Fruit fly (Drosophila melanogaster): ENCODE measurements around the gene CG32277.
A peak's percentile ranks its signal among the peaks of the same experiment; 100 is the strongest.

CG32277 gene

DNA sequence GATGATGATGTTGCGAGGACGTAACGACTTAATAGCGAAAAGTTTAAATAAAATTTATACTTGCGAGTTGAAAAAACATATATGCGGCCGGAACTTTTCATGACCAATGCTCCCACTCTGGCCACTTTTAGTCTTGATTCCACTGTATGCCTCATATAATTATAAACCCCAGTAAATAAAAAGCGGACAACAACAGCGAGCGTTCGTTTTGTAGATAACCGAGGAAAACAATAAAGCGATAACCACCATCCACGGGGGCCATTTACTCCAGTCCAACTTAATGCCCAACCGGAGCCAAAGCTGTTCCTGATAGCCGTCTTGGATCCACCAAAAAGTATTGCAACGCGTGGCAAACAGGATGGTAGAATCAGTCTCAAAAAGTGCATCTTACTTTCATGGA is 31.1 kb upstream of the CG32277 start:
- TF ChIP-seq toe (GFP tag; optimal IDR thresholded peaks at IDR 0.05) (no peak), Crg-1 (GFP tag; optimal IDR thresholded peaks at IDR 0.05) (no peak), bab1 (GFP tag; optimal IDR thresholded peaks at IDR 0.05) (no peak), cic (GFP tag; optimal IDR thresholded peaks at IDR 0.05) (peak; percentile 59), ovo (GFP tag; optimal IDR thresholded peaks at IDR 0.05) (no peak)

DNA sequence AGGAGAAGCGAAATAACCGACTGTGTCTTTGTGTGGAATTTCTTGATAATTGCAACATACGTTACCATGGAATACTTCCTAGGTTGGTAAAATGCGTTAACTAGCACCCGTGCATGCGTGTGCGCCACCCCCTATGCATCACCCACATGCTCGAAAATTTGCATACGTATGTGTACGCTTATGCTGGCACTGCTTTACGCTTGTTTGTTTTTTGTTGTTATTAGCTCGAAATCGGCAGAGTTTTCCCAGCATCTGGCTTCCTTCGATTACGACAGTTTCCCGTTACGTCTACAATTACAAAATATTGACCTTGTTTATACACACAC is 21.2 kb upstream of the CG32277 start:
- peak; percentile 32 for TF ChIP-seq tj (GFP tag; optimal IDR thresholded peaks at IDR 0.05)
- no peak for TF ChIP-seq CG33017 (tag; optimal IDR thresholded peaks at IDR 0.05)
- TF ChIP-seq toe (GFP tag; optimal IDR thresholded peaks at IDR 0.05), result no peak

DNA sequence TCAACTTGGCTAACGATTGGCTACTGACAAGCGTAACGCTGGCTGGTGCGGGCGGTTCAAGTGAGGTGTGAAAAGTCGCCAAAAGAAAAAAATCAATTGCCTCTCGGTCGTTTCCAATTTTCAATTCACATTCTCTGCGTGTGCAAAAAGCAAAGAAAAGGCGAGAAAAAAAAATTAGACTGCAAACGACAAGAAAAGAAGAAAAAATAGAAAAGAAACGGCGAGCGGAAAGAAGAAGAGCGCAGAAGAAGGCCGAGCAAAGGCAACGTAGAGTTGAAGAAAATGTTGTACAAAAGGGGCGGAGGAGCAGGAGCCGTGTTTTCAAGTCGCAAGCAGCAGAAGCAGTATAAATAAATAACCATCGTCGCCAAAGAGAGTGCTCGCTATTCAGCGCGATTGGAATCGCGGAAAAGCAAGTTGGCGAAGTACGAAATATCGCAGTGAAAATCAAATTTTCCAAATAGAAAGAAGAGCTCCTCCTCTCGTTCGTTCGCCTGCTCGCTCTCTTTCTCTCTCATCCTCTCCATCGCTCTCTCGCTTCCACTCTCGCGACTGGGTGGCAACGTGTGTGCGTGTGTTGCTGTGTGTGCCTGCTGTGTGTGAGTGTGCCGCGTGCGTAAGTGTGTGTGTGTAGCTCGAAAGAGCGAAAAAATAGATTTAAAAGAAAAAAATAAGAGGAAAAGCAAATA is 20.7 kb upstream of the CG32277 start:
- TF ChIP-seq CG7045 (GFP tag; optimal IDR thresholded peaks at IDR 0.05) (peak; percentile 32), CG5204 (GFP tag; optimal IDR thresholded peaks at IDR 0.05) (no peak), tj (GFP tag; optimal IDR thresholded peaks at IDR 0.05) (no peak), CG1620 (GFP tag; optimal IDR thresholded peaks at IDR 0.05) (no peak), pad (GFP tag; optimal IDR thresholded peaks at IDR 0.05) (peak; percentile 26), CG14711 (tag; optimal IDR thresholded peaks at IDR 0.05) (no peak), CG11617 (GFP tag; optimal IDR thresholded peaks at IDR 0.05) (peak; percentile 49), cnc (optimal IDR thresholded peaks at IDR 0.05) (no peak), toe (GFP tag; optimal IDR thresholded peaks at IDR 0.05) (no peak), Hr96 (GFP tag; optimal IDR thresholded peaks at IDR 0.05) (no peak), kay (GFP tag; ENCODE audit: borderline replicate concordance) (no peak), Clk (GFP tag; optimal IDR thresholded peaks at IDR 0.05) (no peak), bab1 (GFP tag; optimal IDR thresholded peaks at IDR 0.05) (no peak), Mnt (GFP tag; optimal IDR thresholded peaks at IDR 0.05) (peak; percentile 72), CG33017 (tag; optimal IDR thresholded peaks at IDR 0.05) (peak; percentile 44), cic (GFP tag; optimal IDR thresholded peaks at IDR 0.05) (peak; percentile 72), ovo (GFP tag; optimal IDR thresholded peaks at IDR 0.05) (no peak), CG7101 (tag; optimal IDR thresholded peaks at IDR 0.05) (peak; percentile 25), CG12768 (GFP tag; optimal IDR thresholded peaks at IDR 0.05) (peak; percentile 67), Crg-1 (GFP tag; optimal IDR thresholded peaks at IDR 0.05) (peak; percentile 13)

DNA sequence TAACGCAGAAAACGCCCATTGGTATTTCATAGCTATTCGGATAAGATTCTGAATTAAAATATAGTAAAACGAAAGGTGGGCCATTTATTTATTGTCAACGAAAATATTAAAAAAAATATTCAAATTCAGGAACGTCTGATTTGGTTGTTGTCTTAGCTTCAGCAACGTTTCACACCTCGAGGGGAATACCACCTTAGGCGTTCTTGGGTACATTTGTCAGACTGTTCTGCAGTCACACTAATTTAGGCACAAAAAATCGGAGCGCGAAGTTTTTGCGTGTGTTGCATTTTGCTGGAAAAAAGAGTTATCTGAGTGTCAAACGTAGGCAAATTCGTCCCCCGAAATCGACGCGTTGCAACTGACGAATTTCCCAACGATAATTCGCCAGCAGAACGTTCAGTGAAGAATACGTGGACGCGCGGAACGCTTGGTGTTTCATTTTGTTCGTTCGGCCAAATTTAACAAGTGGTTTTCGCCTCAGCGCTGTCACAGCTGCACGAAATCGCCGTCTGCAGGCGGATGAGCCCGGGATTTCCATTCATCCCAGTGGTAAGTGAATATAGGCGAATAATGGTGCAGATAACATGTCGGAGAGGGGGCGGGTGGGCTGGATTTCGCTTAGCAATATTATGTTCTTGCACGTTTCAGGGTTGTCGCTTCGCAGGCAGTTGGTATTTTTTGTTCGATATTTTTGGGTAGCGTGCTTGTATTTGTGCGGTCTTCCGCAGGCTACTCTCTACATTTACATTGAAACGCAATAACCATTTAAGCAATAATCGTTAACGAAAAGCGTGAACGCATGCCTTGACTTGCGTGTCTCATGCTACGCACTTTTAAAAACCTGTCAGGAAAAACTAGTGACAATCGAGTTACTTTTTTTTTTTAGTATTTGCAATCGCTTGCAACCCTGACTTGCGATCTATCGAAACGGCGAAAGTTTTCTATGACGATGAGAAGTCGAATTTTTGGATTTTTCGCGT is 19.8 kb upstream of the CG32277 start, which contains the start of gene Larp4B:
Gene Larp4B, plus strand, starts transcription at position 99 of the 980 bp plus-strand sequence.
- peak; percentile 25 for TF ChIP-seq CG7045 (GFP tag; optimal IDR thresholded peaks at IDR 0.05)
- peak; percentile 26 for TF ChIP-seq Mnt (GFP tag; optimal IDR thresholded peaks at IDR 0.05)
- no peak for TF ChIP-seq cic (GFP tag; optimal IDR thresholded peaks at IDR 0.05)
- no peak for TF ChIP-seq CG5204 (GFP tag; optimal IDR thresholded peaks at IDR 0.05)
- no peak for TF ChIP-seq kay (GFP tag; ENCODE audit: borderline replicate concordance)
- no peak for TF ChIP-seq CG12768 (GFP tag; optimal IDR thresholded peaks at IDR 0.05)
- TF ChIP-seq cnc (optimal IDR thresholded peaks at IDR 0.05), result peak in 1 of 2 experiments; percentile 0
- peak; percentile 10 for TF ChIP-seq CG11617 (GFP tag; optimal IDR thresholded peaks at IDR 0.05)
- no peak for TF ChIP-seq CG33017 (tag; optimal IDR thresholded peaks at IDR 0.05)
- TF ChIP-seq Clk (GFP tag; optimal IDR thresholded peaks at IDR 0.05), result no peak
- TF ChIP-seq CG14711 (tag; optimal IDR thresholded peaks at IDR 0.05), result peak; percentile 95
- no peak for TF ChIP-seq Crg-1 (GFP tag; optimal IDR thresholded peaks at IDR 0.05)
- peak; percentile 82 for TF ChIP-seq tj (GFP tag; optimal IDR thresholded peaks at IDR 0.05)
- no peak for TF ChIP-seq Hr96 (GFP tag; optimal IDR thresholded peaks at IDR 0.05)
- peak; percentile 24 for TF ChIP-seq pad (GFP tag; optimal IDR thresholded peaks at IDR 0.05)
- no peak for TF ChIP-seq ovo (GFP tag; optimal IDR thresholded peaks at IDR 0.05)
- peak; percentile 31 for TF ChIP-seq CG1620 (GFP tag; optimal IDR thresholded peaks at IDR 0.05)
- TF ChIP-seq bab1 (GFP tag; optimal IDR thresholded peaks at IDR 0.05), result peak; percentile 39
- peak; percentile 1 for TF ChIP-seq CG7101 (tag; optimal IDR thresholded peaks at IDR 0.05)
- TF ChIP-seq toe (GFP tag; optimal IDR thresholded peaks at IDR 0.05), result no peak

DNA sequence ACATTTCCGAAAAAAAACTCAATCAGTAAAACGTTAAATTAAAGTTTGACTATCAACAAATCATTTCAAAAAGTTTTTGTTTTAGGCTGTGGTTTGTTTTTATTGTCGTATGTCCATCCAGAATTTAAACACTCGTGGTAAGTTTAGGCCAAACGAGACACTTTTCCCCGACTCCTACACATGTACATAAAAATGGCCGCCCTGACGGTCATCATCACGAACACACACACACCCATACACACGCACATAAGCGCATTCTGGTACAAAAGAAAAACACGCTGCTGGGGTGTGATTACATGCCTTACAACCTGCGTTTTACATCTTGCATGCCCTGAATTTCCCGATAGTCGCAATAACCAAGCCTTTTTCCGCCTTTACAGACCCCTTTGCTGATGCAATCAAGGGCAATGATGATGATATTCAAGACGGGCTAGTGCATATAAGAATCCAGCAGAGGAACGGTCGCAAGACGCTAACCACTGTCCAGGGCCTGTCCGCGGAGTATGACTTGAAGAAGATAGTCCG is 18.2 kb upstream of the CG32277 start:
- TF ChIP-seq CG7101 (tag; optimal IDR thresholded peaks at IDR 0.05) (no peak), Hr96 (GFP tag; optimal IDR thresholded peaks at IDR 0.05) (no peak), kay (GFP tag; ENCODE audit: borderline replicate concordance) (no peak), cic (GFP tag; optimal IDR thresholded peaks at IDR 0.05) (no peak), ovo (GFP tag; optimal IDR thresholded peaks at IDR 0.05) (no peak), cnc (optimal IDR thresholded peaks at IDR 0.05) (no peak), pad (GFP tag; optimal IDR thresholded peaks at IDR 0.05) (no peak), CG12768 (GFP tag; optimal IDR thresholded peaks at IDR 0.05) (no peak)

Data from whole organism, adult.